Worm (Caenorhabditis elegans) whole organism, midembryonic: Measurements from ENCODE around the gene tax-4.

Experiments used
- T22C8.4 ChIP-seq: fragments of 200-800 bp; sonication (Bioruptor generic); IDR thresholded peaks from 2 replicates; pipeline ENCODE4 v1.3.6; 2022; ENCODE audit warnings: missing genetic modification characterization, missing compliant biosample characterization
- flt-1 ChIP-seq: fragments of 200-800 bp; sonication (Bioruptor generic); IDR thresholded peaks from 2 replicates; pipeline ENCODE4 v1.3.6; 2022; ENCODE audit warnings: missing genetic modification characterization, missing compliant biosample characterization
- klf-2 ChIP-seq: fragments of 200-800 bp; sonication (Bioruptor generic); conservative IDR thresholded peaks from 2 replicates; pipeline ENCODE4 v1.3.6; 2022; ENCODE audit warnings: missing genetic modification reagents, missing genetic modification characterization, missing compliant biosample characterization
- ref-1 ChIP-seq: fragments of 200-800 bp; sonication (Bioruptor generic); conservative IDR thresholded peaks from 2 replicates; pipeline ENCODE4 v1.3.6; 2022; ENCODE audit warnings: missing genetic modification reagents, missing genetic modification characterization, missing compliant biosample characterization
- tab-1 ChIP-seq: fragments of 200-800 bp; sonication (Bioruptor generic); IDR thresholded peaks from 2 replicates; pipeline ENCODE4 v1.3.6; 2022; ENCODE audit warnings: missing genetic modification characterization, missing compliant biosample characterization
- ztf-23 ChIP-seq: fragments of 200-800 bp; sonication (Bioruptor generic); IDR thresholded peaks from 2 replicates; pipeline ENCODE4 v1.3.6; 2022; ENCODE audit warnings: missing genetic modification reagents, missing genetic modification characterization, missing compliant biosample characterization
- ztf-29 ChIP-seq: fragments of 200-800 bp; sonication (Bioruptor generic); IDR thresholded peaks from 2 replicates; pipeline ENCODE4 v1.3.6; 2022; ENCODE audit warnings: missing genetic modification reagents, missing genetic modification characterization, missing compliant biosample characterization

- TF ChIP-seq T22C8.4 (GFP tag; lab: Robert Waterston, UW), result no peak
- TF ChIP-seq ref-1 (GFP tag; lab: Robert Waterston, UW), result no peak
- no peak for TF ChIP-seq ztf-23 (GFP tag; lab: Robert Waterston, UW)
- no peak for TF ChIP-seq flt-1 (GFP tag; lab: Robert Waterston, UW)
- no peak for TF ChIP-seq klf-2
- TF ChIP-seq ztf-29 (GFP tag; lab: Robert Waterston, UW), result no peak
- TF ChIP-seq tab-1 (GFP tag; lab: Robert Waterston, UW), result no peak
Observed at ce11 chrIII:9162634-9163118, 18.7 kb upstream of the tax-4 start, which contains the start of gene dgk-3.
